Fruit fly (Drosophila melanogaster) whole organism, prepupa: ENCODE measurements around the gene RpS7.
A peak's percentile ranks its signal among the peaks of the same experiment; 100 is the strongest.

Experiments used
- Blimp-1 ChIP-seq: fragments of 200-800 bp; sonication (Bioruptor generic); optimal IDR thresholded peaks from 3 replicates; lab custom pipeline; 2017; ENCODE audit warnings: missing biosample characterization, missing genetic modification characterization, mild to moderate bottlenecking, moderate library complexity, missing genetic modification reagents
- CG10631 ChIP-seq: fragments of 200-800 bp; sonication (Bioruptor generic); optimal IDR thresholded peaks from 2 replicates; lab custom pipeline; 2016; ENCODE audit warnings: missing biosample characterization, missing genetic modification characterization
- CG10669 ChIP-seq: fragments of 200-800 bp; sonication (Bioruptor generic); optimal IDR thresholded peaks from 3 replicates; lab custom pipeline; 2018; ENCODE audit warnings: missing biosample characterization, mild to moderate bottlenecking, missing genetic modification characterization, moderate library complexity
- CG11294 ChIP-seq: fragments of 200-800 bp; sonication (Bioruptor generic); IDR thresholded peaks from 2 replicates; pipeline ENCODE4 v1.3.6; 2022; ENCODE audit warnings: missing biosample characterization, missing genetic modification characterization
- CG11762 ChIP-seq: fragments of 200-800 bp; sonication (Bioruptor generic); optimal IDR thresholded peaks from 3 replicates; lab custom pipeline; 2016; ENCODE audit warnings: missing biosample characterization, missing genetic modification characterization; ENCODE audit not compliant: insufficient read depth
- CG11902 ChIP-seq: fragments of 200-800 bp; sonication (Bioruptor generic); optimal IDR thresholded peaks from 3 replicates; lab custom pipeline; 2016; ENCODE audit warnings: missing biosample characterization, missing genetic modification characterization
- CG16779 ChIP-seq: fragments of 200-800 bp; sonication (Bioruptor generic); optimal IDR thresholded peaks from 3 replicates; lab custom pipeline; 2017; ENCODE audit warnings: missing biosample characterization, mild to moderate bottlenecking, missing genetic modification characterization
- CG3032 ChIP-seq: fragments of 200-800 bp; optimal IDR thresholded peaks from 2 replicates; lab custom pipeline; 2019; ENCODE audit warnings: missing biosample characterization, mild to moderate bottlenecking, missing genetic modification characterization, moderate library complexity
- CG32006 ChIP-seq: fragments of 200-800 bp; sonication (Bioruptor generic); optimal IDR thresholded peaks from 3 replicates; lab custom pipeline; 2017; ENCODE audit warnings: missing biosample characterization, mild to moderate bottlenecking, missing genetic modification characterization
- CG34406 ChIP-seq: fragments of 200-800 bp; sonication (Bioruptor generic); optimal IDR thresholded peaks from 3 replicates; lab custom pipeline; 2016; ENCODE audit warnings: missing biosample characterization, missing genetic modification characterization
- CG3919 ChIP-seq: fragments of 200-800 bp; sonication (Bioruptor generic); optimal IDR thresholded peaks from 3 replicates; lab custom pipeline; 2016; ENCODE audit warnings: missing biosample characterization, missing genetic modification characterization
- CG4318 ChIP-seq: fragments of 200-800 bp; sonication (Bioruptor generic); optimal IDR thresholded peaks from 3 replicates; lab custom pipeline; 2017; ENCODE audit warnings: missing biosample characterization, mild to moderate bottlenecking, missing genetic modification characterization
- CG6163 ChIP-seq: fragments of 200-800 bp; sonication (Bioruptor generic); IDR thresholded peaks from 3 replicates; pipeline ENCODE4 v1.3.6; 2022; ENCODE audit warnings: missing biosample characterization, missing genetic modification characterization
- CG6276 ChIP-seq: fragments of 200-800 bp; sonication (Bioruptor generic); optimal IDR thresholded peaks from 2 replicates; lab custom pipeline; 2017; ENCODE audit warnings: missing biosample characterization, mild to moderate bottlenecking, missing genetic modification characterization
- CG6792 ChIP-seq: fragments of 200-800 bp; sonication (Bioruptor generic); optimal IDR thresholded peaks from 3 replicates; lab custom pipeline; 2016; ENCODE audit warnings: missing biosample characterization, missing genetic modification characterization
- CG6808 ChIP-seq: fragments of 200-800 bp; sonication (Bioruptor generic); optimal IDR thresholded peaks from 3 replicates; lab custom pipeline; 2017; ENCODE audit warnings: missing biosample characterization, missing genetic modification characterization, mild to moderate bottlenecking, moderate library complexity, missing genetic modification reagents
- CG6854 ChIP-seq: fragments of 200-800 bp; sonication (Bioruptor generic); optimal IDR thresholded peaks from 2 replicates; lab custom pipeline; 2017; ENCODE audit warnings: missing biosample characterization, mild to moderate bottlenecking, missing genetic modification characterization
- CG7368 ChIP-seq: fragments of 200-800 bp; sonication (Bioruptor generic); optimal IDR thresholded peaks from 3 replicates; lab custom pipeline; 2016; ENCODE audit warnings: missing biosample characterization, missing genetic modification characterization
- CG8119 ChIP-seq: fragments of 200-800 bp; sonication (Bioruptor generic); IDR thresholded peaks from 3 replicates; pipeline ENCODE4 v1.3.6; 2022; ENCODE audit warnings: missing biosample characterization, missing genetic modification characterization
- CG8319 ChIP-seq: fragments of 200-800 bp; sonication (Bioruptor generic); optimal IDR thresholded peaks from 3 replicates; lab custom pipeline; 2016; ENCODE audit warnings: missing biosample characterization, missing genetic modification characterization
- CG8632 ChIP-seq: fragments of 200-800 bp; sonication (Bioruptor generic); optimal IDR thresholded peaks from 3 replicates; lab custom pipeline; 2016; ENCODE audit warnings: missing biosample characterization, missing genetic modification characterization
- CG9139 ChIP-seq: fragments of 200-800 bp; sonication (Bioruptor generic); optimal IDR thresholded peaks from 3 replicates; lab custom pipeline; 2017; ENCODE audit warnings: missing biosample characterization, mild to moderate bottlenecking, missing genetic modification characterization
- Eip75B ChIP-seq: fragments of 200-800 bp; sonication (Bioruptor generic); optimal IDR thresholded peaks from 3 replicates; lab custom pipeline; 2016; ENCODE audit warnings: missing biosample characterization, missing genetic modification characterization
- Eip93F ChIP-seq: fragments of 200-800 bp; sonication (Bioruptor generic); optimal IDR thresholded peaks from 2 replicates; lab custom pipeline; 2016; ENCODE audit warnings: missing biosample characterization, mild to moderate bottlenecking, missing genetic modification characterization
- Ets96B ChIP-seq: fragments of 200-800 bp; optimal IDR thresholded peaks from 2 replicates; lab custom pipeline; 2019; ENCODE audit warnings: missing biosample characterization, mild to moderate bottlenecking, missing genetic modification characterization, moderate library complexity
- Gug ChIP-seq: fragments of 200-800 bp; sonication (Bioruptor generic); IDR thresholded peaks from 2 replicates; pipeline ENCODE4 v1.3.6; 2022; ENCODE audit warnings: missing biosample characterization, missing genetic modification characterization
- Hr38 ChIP-seq: sonication (Bioruptor generic); optimal IDR thresholded peaks from 2 replicates; lab custom pipeline; 2016; ENCODE audit warnings: missing biosample characterization, missing genetic modification characterization
- Hr4 ChIP-seq: fragments of 200-800 bp; sonication (Bioruptor generic); optimal IDR thresholded peaks from 3 replicates; lab custom pipeline; 2016; ENCODE audit warnings: missing biosample characterization, missing genetic modification characterization
- Lpt ChIP-seq: fragments of 200-800 bp; sonication (Bioruptor generic); optimal IDR thresholded peaks from 3 replicates; lab custom pipeline; 2016; ENCODE audit warnings: missing biosample characterization, missing genetic modification characterization
- Met ChIP-seq: fragments of 200-800 bp; sonication (Bioruptor generic); optimal IDR thresholded peaks from 3 replicates; lab custom pipeline; 2016; ENCODE audit warnings: missing biosample characterization, missing genetic modification characterization
- OdsH ChIP-seq: fragments of 200-800 bp; sonication (Bioruptor generic); optimal IDR thresholded peaks from 3 replicates; lab custom pipeline; 2016; ENCODE audit warnings: missing biosample characterization, missing genetic modification characterization
- Smox ChIP-seq: fragments of 200-800 bp; sonication (Bioruptor generic); optimal IDR thresholded peaks from 3 replicates; lab custom pipeline; 2016; ENCODE audit warnings: missing biosample characterization, missing genetic modification characterization
- Sox102F ChIP-seq: fragments of 200-800 bp; sonication (Bioruptor generic); optimal IDR thresholded peaks from 2 replicates; lab custom pipeline; 2016; ENCODE audit warnings: missing biosample characterization, mild to moderate bottlenecking, missing genetic modification characterization
- Sox14 ChIP-seq: fragments of 200-800 bp; sonication (Bioruptor generic); optimal IDR thresholded peaks from 3 replicates; lab custom pipeline; 2016; ENCODE audit warnings: missing biosample characterization, missing genetic modification characterization
- Sox15 ChIP-seq: fragments of 200-800 bp; sonication (Bioruptor generic); optimal IDR thresholded peaks from 3 replicates; lab custom pipeline; 2016; ENCODE audit warnings: missing biosample characterization, missing genetic modification characterization
- achi ChIP-seq: fragments of 200-800 bp; sonication (Bioruptor generic); optimal IDR thresholded peaks from 3 replicates; lab custom pipeline; 2016; ENCODE audit warnings: missing biosample characterization, missing genetic modification characterization
- acj6 ChIP-seq: fragments of 200-800 bp; sonication (Bioruptor generic); optimal IDR thresholded peaks from 3 replicates; lab custom pipeline; 2016; ENCODE audit warnings: missing biosample characterization, missing genetic modification characterization
- dac ChIP-seq: fragments of 200-800 bp; sonication (Bioruptor generic); optimal IDR thresholded peaks from 2 replicates; lab custom pipeline; 2017; ENCODE audit warnings: missing biosample characterization, mild to moderate bottlenecking, missing genetic modification characterization
- dsx ChIP-seq: fragments of 200-800 bp; optimal IDR thresholded peaks from 3 replicates; lab custom pipeline; 2019; ENCODE audit warnings: missing biosample characterization, mild to moderate bottlenecking, missing genetic modification characterization, moderate library complexity; ENCODE audit not compliant: poor library complexity, severe bottlenecking
- eg ChIP-seq: fragments of 200-800 bp; sonication (Bioruptor generic); IDR thresholded peaks from 3 replicates; pipeline ENCODE4 v1.3.6; 2022; ENCODE audit warnings: missing biosample characterization, missing genetic modification characterization
- esn ChIP-seq: fragments of 200-800 bp; sonication (Bioruptor generic); optimal IDR thresholded peaks from 2 replicates; lab custom pipeline; 2016; ENCODE audit warnings: missing biosample characterization, mild to moderate bottlenecking, missing genetic modification characterization, moderate library complexity
- fd59A ChIP-seq: fragments of 200-800 bp; sonication (Bioruptor generic); optimal IDR thresholded peaks from 2 replicates; lab custom pipeline; 2017; ENCODE audit warnings: missing biosample characterization, mild to moderate bottlenecking, missing genetic modification characterization, missing genetic modification reagents
- fd85E ChIP-seq: fragments of 200-800 bp; sonication (Bioruptor generic); optimal IDR thresholded peaks from 3 replicates; lab custom pipeline; 2016; ENCODE audit warnings: missing biosample characterization, missing genetic modification characterization
- fkh ChIP-seq: fragments of 200-800 bp; sonication (Bioruptor generic); optimal IDR thresholded peaks from 3 replicates; lab custom pipeline; 2017; ENCODE audit warnings: missing biosample characterization, mild to moderate bottlenecking, missing genetic modification characterization, moderate library complexity
- lz ChIP-seq: fragments of 200-800 bp; sonication (Bioruptor generic); optimal IDR thresholded peaks from 3 replicates; lab custom pipeline; 2016; ENCODE audit warnings: missing biosample characterization, missing genetic modification characterization
- net ChIP-seq: fragments of 200-800 bp; sonication (Bioruptor generic); optimal IDR thresholded peaks from 3 replicates; lab custom pipeline; 2016; ENCODE audit warnings: missing biosample characterization, missing genetic modification characterization
- pdm3 ChIP-seq: fragments of 200-800 bp; sonication (Bioruptor generic); optimal IDR thresholded peaks from 3 replicates; lab custom pipeline; 2016; ENCODE audit warnings: missing biosample characterization, missing genetic modification characterization
- salr ChIP-seq, 2 experiments: fragments of 200-800 bp; sonication (Bioruptor generic); optimal IDR thresholded peaks; 3 replicates each; lab custom pipeline; 2016 to 2018; ENCODE audit warnings: missing biosample characterization in 2 of 2, missing genetic modification characterization in 2 of 2, mild to moderate bottlenecking in 1 of 2
- spab ChIP-seq: fragments of 200-800 bp; sonication (Bioruptor generic); optimal IDR thresholded peaks from 2 replicates; lab custom pipeline; 2017; ENCODE audit warnings: missing biosample characterization, mild to moderate bottlenecking, missing genetic modification characterization, missing genetic modification reagents
- ss ChIP-seq, 2 experiments: fragments of 200-800 bp; sonication (Bioruptor generic); optimal IDR thresholded peaks; 2 replicates in 1 of 2; 3 replicates in 1 of 2; lab custom pipeline; 2017 to 2018; ENCODE audit warnings: mild to moderate bottlenecking in 2 of 2, missing biosample characterization in 2 of 2, missing genetic modification characterization in 2 of 2, moderate library complexity in 1 of 2
- svp ChIP-seq: fragments of 200-800 bp; sonication (Bioruptor generic); peaks from one replicate; lab custom pipeline; 2016; ENCODE audit warnings: missing biosample characterization, missing genetic modification characterization
- topi ChIP-seq: fragments of 200-800 bp; sonication (Bioruptor generic); optimal IDR thresholded peaks from 3 replicates; lab custom pipeline; 2016; ENCODE audit warnings: missing biosample characterization, missing genetic modification characterization
- vri ChIP-seq: fragments of 200-800 bp; sonication (Bioruptor generic); optimal IDR thresholded peaks from 3 replicates; lab custom pipeline; 2016; ENCODE audit warnings: missing biosample characterization, mild to moderate bottlenecking, missing genetic modification characterization

RpS7 gene

dm6 chr3R:30163228-30163627 lies 45.6 kb downstream of the RpS7 start:
- TF ChIP-seq CG4318 (GFP tag; lab: Kevin White, UChicago) (peak; percentile 18), Lpt (GFP tag; lab: Kevin White, UChicago) (no peak), dac (no peak), topi (GFP tag; lab: Kevin White, UChicago) (no peak), svp (no peak), fd85E (GFP tag; lab: Kevin White, UChicago) (no peak), CG9139 (no peak), Hr4 (GFP tag; lab: Kevin White, UChicago) (peak; percentile 70), Eip75B (GFP tag; lab: Kevin White, UChicago) (no peak), acj6 (GFP tag; lab: Kevin White, UChicago) (no peak), CG11762 (GFP tag; lab: Kevin White, UChicago) (no peak), CG16779 (tag; lab: Kevin White, UChicago) (no peak), CG6854 (no peak), ss (GFP tag; optimal IDR thresholded peaks at IDR 0.05; lab: Kevin White, UChicago) (no peak), net (no peak), spab (no peak), CG11902 (GFP tag; lab: Kevin White, UChicago) (no peak), CG11294 (GFP tag; lab: Robert Waterston, UW) (no peak), CG6808 (GFP tag; lab: Kevin White, UChicago) (no peak), CG8632 (no peak), CG6792 (GFP tag; lab: Kevin White, UChicago) (no peak), Met (GFP tag; lab: Kevin White, UChicago) (no peak), esn (GFP tag; lab: Kevin White, UChicago) (no peak), CG3919 (GFP tag; lab: Kevin White, UChicago) (no peak), eg (GFP tag; lab: Robert Waterston, UW) (peak; percentile 52; the same call in 1 of the 3 replicates), vri (GFP tag; lab: Kevin White, UChicago) (no peak), lz (GFP tag; lab: Kevin White, UChicago) (no peak), Hr38 (GFP tag; lab: Kevin White, UChicago) (no peak), CG6276 (GFP tag; lab: Kevin White, UChicago) (peak; percentile 34), CG10631 (GFP tag; lab: Kevin White, UChicago) (no peak), Sox14 (no peak), OdsH (no peak), fd59A (GFP tag; lab: Kevin White, UChicago) (no peak), fkh (GFP tag; lab: Kevin White, UChicago) (no peak), Eip93F (no peak), CG10669 (GFP tag; lab: Kevin White, UChicago) (no peak), CG6163 (peak; percentile 26; the same call in 1 of the 3 replicates), Ets96B (no peak), Gug (GFP tag; lab: Robert Waterston, UW) (no peak), pdm3 (GFP tag; lab: Kevin White, UChicago) (no peak), CG32006 (GFP tag; lab: Kevin White, UChicago) (peak; percentile 74), dsx (GFP tag; lab: Kevin White, UChicago) (no peak), CG8119 (GFP tag; lab: Robert Waterston, UW) (peak; percentile 58; the same call in 2 of the 3 replicates), CG8319 (GFP tag; lab: Kevin White, UChicago) (no peak), salr (GFP tag; optimal IDR thresholded peaks at IDR 0.05; lab: Kevin White, UChicago) (no peak), Blimp-1 (GFP tag; lab: Kevin White, UChicago) (no peak), Sox102F (GFP tag; lab: Kevin White, UChicago) (no peak), Smox (GFP tag; lab: Kevin White, UChicago) (no peak), achi (GFP tag; lab: Kevin White, UChicago) (no peak), CG3032 (tag; lab: Kevin White, UChicago) (no peak), CG7368 (GFP tag; lab: Kevin White, UChicago) (no peak), CG34406 (GFP tag; lab: Kevin White, UChicago) (no peak), Sox15 (no peak)
